Worm (Caenorhabditis elegans) whole organism, young adult: ENCODE measurements around the gene srw-79.

Source experiments
- B0261.1 ChIP-seq: sonication (generic microtip); optimal IDR thresholded peaks from 2 replicates; lab custom pipeline; 2016; ENCODE audit warnings: mild to moderate bottlenecking, missing genetic modification characterization, moderate library complexity, missing compliant biosample characterization
- B0336.3 ChIP-seq: fragments of 200-800 bp; sonication (Bioruptor generic); IDR thresholded peaks from 2 replicates; pipeline ENCODE4 v1.3.6; 2022; ENCODE audit warnings: missing genetic modification characterization, missing compliant biosample characterization
- C17E4.6 ChIP-seq: fragments of 200-800 bp; sonication (Bioruptor generic); IDR thresholded peaks from 2 replicates; pipeline ENCODE4 v1.3.6; 2022; ENCODE audit warnings: missing genetic modification reagents, missing genetic modification characterization, missing compliant biosample characterization
- D2030.7 ChIP-seq: fragments of 200-800 bp; sonication (Bioruptor generic); IDR thresholded peaks from 2 replicates; pipeline ENCODE4 v1.3.6; 2022; ENCODE audit warnings: missing genetic modification reagents, missing genetic modification characterization, missing compliant biosample characterization
- F10E7.11 ChIP-seq: sonication (generic microtip); optimal IDR thresholded peaks from 2 replicates; lab custom pipeline; 2017; ENCODE audit warnings: mild to moderate bottlenecking, missing genetic modification characterization, moderate library complexity, missing compliant biosample characterization
- F22D6.2 ChIP-seq: sonication (generic microtip); optimal IDR thresholded peaks from 2 replicates; lab custom pipeline; 2016; ENCODE audit warnings: mild to moderate bottlenecking, missing genetic modification characterization, missing compliant biosample characterization
- F33H1.4 ChIP-seq: fragments of 200-800 bp; sonication (Bioruptor generic); IDR thresholded peaks from 2 replicates; pipeline ENCODE4 v1.3.6; 2022; ENCODE audit warnings: missing genetic modification reagents, missing genetic modification characterization, missing compliant biosample characterization
- F39B2.1 ChIP-seq: fragments of 200-800 bp; sonication (Bioruptor generic); IDR thresholded peaks from 2 replicates; pipeline ENCODE4 v1.3.6; 2022; ENCODE audit warnings: missing genetic modification reagents, missing genetic modification characterization, missing compliant biosample characterization
- F57C9.4 ChIP-seq: sonication (generic microtip); optimal IDR thresholded peaks from 2 replicates; lab custom pipeline; 2017; ENCODE audit warnings: mild to moderate bottlenecking, missing genetic modification characterization, missing compliant biosample characterization
- K12H6.12 ChIP-seq: fragments of 200-800 bp; sonication (Bioruptor generic); optimal IDR thresholded peaks from 2 replicates; lab custom pipeline; 2018; ENCODE audit warnings: mild to moderate bottlenecking, missing genetic modification characterization, missing compliant biosample characterization
- T07F8.4 ChIP-seq: sonication (generic microtip); optimal IDR thresholded peaks from 2 replicates; lab custom pipeline; 2016; ENCODE audit warnings: mild to moderate bottlenecking, missing genetic modification characterization, moderate library complexity, missing compliant biosample characterization
- akir-1 ChIP-seq: fragments of 200-800 bp; sonication (Bioruptor generic); optimal IDR thresholded peaks from 2 replicates; lab custom pipeline; 2018; ENCODE audit warnings: mild to moderate bottlenecking, missing genetic modification characterization, moderate library complexity, missing compliant biosample characterization
- aptf-2 ChIP-seq: fragments of 200-800 bp; sonication (Bioruptor generic); conservative IDR thresholded peaks from 2 replicates; pipeline ENCODE4 v1.3.6; 2022; ENCODE audit warnings: missing genetic modification reagents, missing genetic modification characterization, missing compliant biosample characterization
- atf-7 ChIP-seq: sonication (generic microtip); optimal IDR thresholded peaks from 2 replicates; lab custom pipeline; 2017; ENCODE audit warnings: mild to moderate bottlenecking, missing genetic modification characterization, missing compliant biosample characterization
- bed-1 ChIP-seq: fragments of 200-800 bp; sonication (Bioruptor generic); IDR thresholded peaks from 2 replicates; pipeline ENCODE4 v1.3.6; 2022; ENCODE audit warnings: missing genetic modification reagents, missing genetic modification characterization, missing compliant biosample characterization
- ccch-3 ChIP-seq: fragments of 200-800 bp; sonication (Bioruptor generic); optimal IDR thresholded peaks from 2 replicates; lab custom pipeline; 2018; ENCODE audit warnings: mild to moderate bottlenecking, missing genetic modification characterization, missing compliant biosample characterization
- ceh-58 ChIP-seq: fragments of 200-800 bp; sonication (Bioruptor generic); IDR thresholded peaks from 2 replicates; pipeline ENCODE4 v1.3.6; 2022; ENCODE audit warnings: missing genetic modification characterization, missing compliant biosample characterization
- chd-7 ChIP-seq: sonication (generic microtip); optimal IDR thresholded peaks from 2 replicates; lab custom pipeline; 2016; ENCODE audit warnings: mild to moderate bottlenecking, missing genetic modification characterization, moderate library complexity, missing compliant biosample characterization
- die-1 ChIP-seq: sonication (generic microtip); optimal IDR thresholded peaks from 2 replicates; lab custom pipeline; 2016; ENCODE audit warnings: missing genotype, mild to moderate bottlenecking, missing genetic modification characterization, missing compliant biosample characterization
- efl-1 ChIP-seq: fragments of 150-350 bp; optimal IDR thresholded peaks from 2 replicates; lab custom pipeline; 2014; ENCODE audit warnings: missing biosample characterization, missing genetic modification reagents, missing genetic modification characterization
- egl-18 ChIP-seq: fragments of 200-800 bp; sonication (Bioruptor generic); IDR thresholded peaks from 2 replicates; pipeline ENCODE4 v1.3.6; 2022; ENCODE audit warnings: missing genetic modification reagents, missing genetic modification characterization, missing compliant biosample characterization
- gei-17 ChIP-seq: fragments of 200-800 bp; sonication (Bioruptor generic); optimal IDR thresholded peaks from 2 replicates; lab custom pipeline; 2018; ENCODE audit warnings: mild to moderate bottlenecking, missing genetic modification characterization, missing compliant biosample characterization
- him-1 ChIP-seq: sonication (generic microtip); optimal IDR thresholded peaks from 2 replicates; lab custom pipeline; 2016; ENCODE audit warnings: missing genotype, missing genetic modification reagents, missing genetic modification characterization, missing compliant biosample characterization
- hlh-12 ChIP-seq: sonication (generic microtip); optimal IDR thresholded peaks from 2 replicates; lab custom pipeline; 2016; ENCODE audit warnings: missing genetic modification characterization, missing compliant biosample characterization
- hlh-26 ChIP-seq: fragments of 200-800 bp; sonication (Bioruptor generic); conservative IDR thresholded peaks from 2 replicates; pipeline ENCODE4 v1.3.6; 2022; ENCODE audit warnings: missing genetic modification reagents, missing genetic modification characterization, missing compliant biosample characterization
- hmg-1.2 ChIP-seq: fragments of 200-800 bp; sonication (Bioruptor generic); IDR thresholded peaks from 2 replicates; pipeline ENCODE4 v1.3.6; 2022; ENCODE audit warnings: missing genetic modification reagents, missing genetic modification characterization, missing compliant biosample characterization
- hmg-20 ChIP-seq: fragments of 200-800 bp; sonication (Bioruptor generic); IDR thresholded peaks from 2 replicates; pipeline ENCODE4 v1.3.6; 2022; ENCODE audit warnings: missing genetic modification reagents, missing genetic modification characterization, missing compliant biosample characterization
- lir-1 ChIP-seq: fragments of 200-800 bp; sonication (Bioruptor generic); conservative IDR thresholded peaks from 2 replicates; pipeline ENCODE4 v1.3.6; 2022; ENCODE audit warnings: missing genetic modification reagents, missing genetic modification characterization, missing compliant biosample characterization
- lsl-1 ChIP-seq: fragments of 200-800 bp; sonication (Bioruptor generic); optimal IDR thresholded peaks from 2 replicates; lab custom pipeline; 2018; ENCODE audit warnings: mild to moderate bottlenecking, missing genetic modification characterization, moderate library complexity, missing compliant biosample characterization
- lsy-27 ChIP-seq: sonication (generic microtip); optimal IDR thresholded peaks from 2 replicates; lab custom pipeline; 2017; ENCODE audit warnings: missing genetic modification characterization, mild to moderate bottlenecking, missing compliant biosample characterization, antibody characterized with exemption, missing genotype, borderline replicate concordance; ENCODE audit not compliant: insufficient read depth
- madf-8 ChIP-seq: fragments of 200-800 bp; sonication (Bioruptor generic); conservative IDR thresholded peaks from 2 replicates; pipeline ENCODE4 v1.3.6; 2022; ENCODE audit warnings: missing genetic modification reagents, missing genetic modification characterization, missing compliant biosample characterization
- mcd-1 ChIP-seq: fragments of 200-800 bp; sonication (Bioruptor generic); IDR thresholded peaks from 2 replicates; pipeline ENCODE4 v1.3.6; 2022; ENCODE audit warnings: missing genetic modification reagents, missing genetic modification characterization, missing compliant biosample characterization
- mel-28 ChIP-seq: sonication (generic microtip); optimal IDR thresholded peaks from 2 replicates; lab custom pipeline; 2016; ENCODE audit warnings: borderline replicate concordance, mild to moderate bottlenecking, missing genetic modification characterization, missing compliant biosample characterization
- mes-4 ChIP-seq: sonication (generic microtip); optimal IDR thresholded peaks from 2 replicates; lab custom pipeline; 2016; ENCODE audit warnings: missing genotype, missing genetic modification characterization, missing compliant biosample characterization
- mxl-1 ChIP-seq: sonication (generic microtip); optimal IDR thresholded peaks from 2 replicates; lab custom pipeline; 2016; ENCODE audit warnings: missing genetic modification characterization, missing compliant biosample characterization
- nfya-2 ChIP-seq: fragments of 200-800 bp; sonication (Bioruptor generic); IDR thresholded peaks from 2 replicates; pipeline ENCODE4 v1.3.6; 2022; ENCODE audit warnings: missing genetic modification reagents, missing genetic modification characterization, missing compliant biosample characterization
- nhr-120 ChIP-seq: fragments of 200-800 bp; sonication (Bioruptor generic); IDR thresholded peaks from 2 replicates; pipeline ENCODE4 v1.3.6; 2022; ENCODE audit warnings: missing genetic modification characterization, missing compliant biosample characterization
- nhr-179 ChIP-seq: sonication (generic microtip); optimal IDR thresholded peaks from 2 replicates; lab custom pipeline; 2016; ENCODE audit warnings: mild to moderate bottlenecking, missing genetic modification characterization, missing compliant biosample characterization
- nhr-27 ChIP-seq: fragments of 200-800 bp; sonication (Bioruptor generic); optimal IDR thresholded peaks from 2 replicates; lab custom pipeline; 2018; ENCODE audit warnings: mild to moderate bottlenecking, missing genetic modification characterization, moderate library complexity, missing compliant biosample characterization
- nhr-80 ChIP-seq: sonication (generic microtip); optimal IDR thresholded peaks from 2 replicates; lab custom pipeline; 2016; ENCODE audit warnings: missing genetic modification characterization, missing compliant biosample characterization
- nhr-90 ChIP-seq: sonication (generic microtip); optimal IDR thresholded peaks from 2 replicates; lab custom pipeline; 2016; ENCODE audit warnings: missing genotype, mild to moderate bottlenecking, missing genetic modification characterization, missing compliant biosample characterization
- pha-4 ChIP-seq: fragments of 150-350 bp; sonication (generic microtip); optimal IDR thresholded peaks from 2 replicates; lab custom pipeline; 2014; ENCODE audit warnings: missing biosample characterization, missing genetic modification reagents, missing genetic modification characterization
- rec-8 ChIP-seq, 2 experiments: sonication (generic microtip); optimal IDR thresholded peaks; 2 replicates each; lab custom pipeline; 2016; ENCODE audit warnings: mild to moderate bottlenecking in 2 of 2, missing genetic modification characterization in 2 of 2, missing genetic modification reagents in 2 of 2, missing genotype in 2 of 2, missing biosample characterization in 1 of 2, missing compliant biosample characterization in 1 of 2, moderate library complexity in 1 of 2
- repo-1 ChIP-seq: sonication (generic microtip); optimal IDR thresholded peaks from 2 replicates; lab custom pipeline; 2017; ENCODE audit warnings: mild to moderate bottlenecking, missing genetic modification characterization, missing compliant biosample characterization
- xnd-1 ChIP-seq: sonication (generic microtip); optimal IDR thresholded peaks from 2 replicates; lab custom pipeline; 2016; ENCODE audit warnings: missing genotype, missing genetic modification reagents, missing genetic modification characterization, missing compliant biosample characterization
- zfh-2 ChIP-seq: fragments of 200-800 bp; sonication (Bioruptor generic); conservative IDR thresholded peaks from 2 replicates; pipeline ENCODE4 v1.3.6; 2022; ENCODE audit warnings: missing genetic modification reagents, missing genetic modification characterization, missing compliant biosample characterization
- ztf-18 ChIP-seq: sonication (generic microtip); optimal IDR thresholded peaks from 2 replicates; lab custom pipeline; 2016; ENCODE audit warnings: missing genotype, mild to moderate bottlenecking, missing genetic modification characterization, missing compliant biosample characterization
- ztf-22 ChIP-seq: fragments of 200-800 bp; sonication (Bioruptor generic); optimal IDR thresholded peaks from 2 replicates; lab custom pipeline; 2018; ENCODE audit warnings: mild to moderate bottlenecking, missing genetic modification characterization, moderate library complexity, missing compliant biosample characterization
- ztf-28 ChIP-seq: fragments of 200-800 bp; sonication (Bioruptor generic); IDR thresholded peaks from 2 replicates; pipeline ENCODE4 v1.3.6; 2022; ENCODE audit warnings: missing genetic modification reagents, missing genetic modification characterization, missing compliant biosample characterization

The srw-79 gene

DNA sequence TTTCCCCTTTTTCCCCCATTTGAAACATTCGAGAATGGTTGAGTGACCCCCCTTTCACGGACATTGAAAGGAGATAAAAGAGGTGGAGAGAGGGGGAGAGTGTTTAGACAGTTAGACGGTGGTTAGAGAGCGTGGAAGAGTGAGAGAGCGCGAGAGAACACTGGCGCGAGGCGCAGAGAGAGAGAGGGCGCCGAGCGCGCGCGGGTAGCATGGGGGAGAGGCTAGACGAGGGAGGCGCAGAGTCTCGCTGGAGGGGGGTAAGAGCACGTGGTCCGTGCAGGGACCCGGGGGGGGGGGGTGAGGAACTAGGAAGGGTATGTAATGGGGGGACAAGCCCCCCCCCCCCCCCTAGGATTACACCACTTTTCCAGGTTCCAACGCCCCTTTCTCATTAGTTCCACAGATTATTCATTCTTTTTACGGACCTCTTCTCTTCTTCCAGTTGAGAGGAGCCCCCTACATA lies 27.4 kb downstream of the srw-79 start (continued):
- TF ChIP-seq rec-8 (tag; optimal IDR thresholded peaks at IDR 0.05; lab: Kevin White, UChicago), result no peak
- no peak for TF ChIP-seq bed-1 (GFP tag; lab: Robert Waterston, UW)
- TF ChIP-seq nfya-2 (GFP tag; lab: Robert Waterston, UW), result no peak
- TF ChIP-seq ztf-28 (GFP tag; lab: Robert Waterston, UW), result no peak
- peak; percentile 62 for TF ChIP-seq F10E7.11 (tag; lab: Kevin White, UChicago)
- 0 out of 2 replicates have a peak, but pooled peaks have one; percentile 87 for TF ChIP-seq nhr-120 (GFP tag; lab: Robert Waterston, UW)
- 0 out of 2 replicates have a peak, but pooled peaks have one; percentile 50 for TF ChIP-seq aptf-2
- peak; percentile 73 for TF ChIP-seq akir-1 (GFP tag; lab: Kevin White, UChicago)
- TF ChIP-seq K12H6.12 (tag; lab: Kevin White, UChicago), result peak; percentile 93
- TF ChIP-seq him-1, result no peak
- TF ChIP-seq hlh-12 (tag; lab: Kevin White, UChicago), result no peak
- TF ChIP-seq nhr-80, result peak; percentile 23
- peak; percentile 98 for TF ChIP-seq atf-7 (tag; lab: Kevin White, UChicago)
- no peak for TF ChIP-seq nhr-90
- TF ChIP-seq lsy-27 (tag; lab: Kevin White, UChicago), result no peak
- TF ChIP-seq mxl-1 (tag; lab: Kevin White, UChicago), result no peak
- TF ChIP-seq hmg-1.2 (GFP tag; lab: Robert Waterston, UW), result peak; percentile 99
- no peak for TF ChIP-seq nhr-27 (tag; lab: Kevin White, UChicago)
- no peak for TF ChIP-seq hlh-26 (GFP tag; lab: Robert Waterston, UW)
- TF ChIP-seq zfh-2 (GFP tag; lab: Robert Waterston, UW), result peak; percentile 100
- TF ChIP-seq F57C9.4 (tag; lab: Kevin White, UChicago), result peak; percentile 73
- TF ChIP-seq C17E4.6 (GFP tag; lab: Robert Waterston, UW), result peak; percentile 17; the same call in 1 of the 2 replicates
- no peak for TF ChIP-seq mes-4 (tag; lab: Kevin White, UChicago)
- no peak for TF ChIP-seq F39B2.1
- no peak for TF ChIP-seq die-1 (tag; lab: Kevin White, UChicago)
- TF ChIP-seq T07F8.4 (tag; lab: Kevin White, UChicago), result no peak
- no peak for TF ChIP-seq ceh-58 (GFP tag; lab: Robert Waterston, UW)
- TF ChIP-seq pha-4 (tag; lab: Kevin White, UChicago), result peak; percentile 88
- no peak for TF ChIP-seq ztf-18 (tag; lab: Kevin White, UChicago)
- TF ChIP-seq egl-18 (GFP tag; lab: Robert Waterston, UW), result peak; percentile 91
- no peak for TF ChIP-seq madf-8 (GFP tag; lab: Robert Waterston, UW)
- TF ChIP-seq efl-1 (GFP tag; lab: Kevin White, UChicago), result no peak
- TF ChIP-seq mel-28, result peak; percentile 36
- TF ChIP-seq B0336.3 (GFP tag; lab: Robert Waterston, UW), result peak; percentile 97
- TF ChIP-seq nhr-179 (tag; lab: Kevin White, UChicago), result no peak
- no peak for TF ChIP-seq lsl-1 (GFP tag; lab: Kevin White, UChicago)
- peak; percentile 95 for TF ChIP-seq mcd-1 (GFP tag; lab: Robert Waterston, UW)
- no peak for TF ChIP-seq ccch-3 (GFP tag; lab: Kevin White, UChicago)
- no peak for TF ChIP-seq xnd-1
- peak; percentile 54; the same call in 1 of the 2 replicates for TF ChIP-seq hmg-20
- TF ChIP-seq repo-1 (tag; lab: Kevin White, UChicago), result peak; percentile 91
- no peak; the same call in 1 of the 2 replicates for TF ChIP-seq F33H1.4 (GFP tag; lab: Robert Waterston, UW)
- TF ChIP-seq ztf-22 (GFP tag; lab: Kevin White, UChicago), result peak; percentile 94
- TF ChIP-seq chd-7, result peak; percentile 99
- TF ChIP-seq F22D6.2, result peak; percentile 46
- TF ChIP-seq gei-17, result peak; percentile 85
- TF ChIP-seq B0261.1, result peak; percentile 24
- no peak for TF ChIP-seq lir-1 (GFP tag; lab: Robert Waterston, UW)
- no peak for TF ChIP-seq D2030.7 (GFP tag; lab: Robert Waterston, UW)
